Fruit fly (Drosophila melanogaster): ENCODE results near the gene Tk.

DNA sequence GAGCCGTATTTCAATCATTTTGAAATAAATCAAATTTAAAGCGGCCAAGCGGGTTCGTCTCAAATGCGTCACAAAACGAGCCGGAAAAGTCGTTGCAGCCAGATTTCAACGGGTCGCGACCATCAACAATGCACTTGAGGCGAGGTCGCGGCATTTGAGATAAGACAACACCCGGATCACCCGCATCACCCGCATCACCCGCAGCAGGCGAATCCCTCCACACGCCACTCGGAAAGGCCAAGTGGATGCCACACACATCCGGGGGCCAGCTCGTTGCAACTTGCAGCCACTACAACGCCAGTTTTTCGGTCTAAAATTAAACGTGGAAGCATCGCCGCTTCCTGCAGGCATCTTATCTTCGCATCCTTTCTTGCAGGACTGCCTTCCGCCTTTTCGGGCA lies 1.1 kb upstream of the Tk start:
- TF ChIP-seq Met (GFP tag; optimal IDR thresholded peaks at IDR 0.05) (no peak), CG3919 (GFP tag; optimal IDR thresholded peaks at IDR 0.05) (no peak), CG6808 (GFP tag; optimal IDR thresholded peaks at IDR 0.05) (no peak), pdm3 (GFP tag; optimal IDR thresholded peaks at IDR 0.05) (no peak), fd59A (GFP tag; optimal IDR thresholded peaks at IDR 0.05) (no peak), CG8319 (GFP tag; optimal IDR thresholded peaks at IDR 0.05) (no peak), vri (GFP tag; optimal IDR thresholded peaks at IDR 0.05) (no peak), Ets21C (GFP tag; optimal IDR thresholded peaks at IDR 0.05) (no peak), achi (GFP tag; optimal IDR thresholded peaks at IDR 0.05) (no peak)
